Fruit fly (Drosophila melanogaster): Measurements from ENCODE around the gene ex.
A peak's percentile ranks its signal among the peaks of the same experiment; 100 is the strongest.

ex gene

DNA sequence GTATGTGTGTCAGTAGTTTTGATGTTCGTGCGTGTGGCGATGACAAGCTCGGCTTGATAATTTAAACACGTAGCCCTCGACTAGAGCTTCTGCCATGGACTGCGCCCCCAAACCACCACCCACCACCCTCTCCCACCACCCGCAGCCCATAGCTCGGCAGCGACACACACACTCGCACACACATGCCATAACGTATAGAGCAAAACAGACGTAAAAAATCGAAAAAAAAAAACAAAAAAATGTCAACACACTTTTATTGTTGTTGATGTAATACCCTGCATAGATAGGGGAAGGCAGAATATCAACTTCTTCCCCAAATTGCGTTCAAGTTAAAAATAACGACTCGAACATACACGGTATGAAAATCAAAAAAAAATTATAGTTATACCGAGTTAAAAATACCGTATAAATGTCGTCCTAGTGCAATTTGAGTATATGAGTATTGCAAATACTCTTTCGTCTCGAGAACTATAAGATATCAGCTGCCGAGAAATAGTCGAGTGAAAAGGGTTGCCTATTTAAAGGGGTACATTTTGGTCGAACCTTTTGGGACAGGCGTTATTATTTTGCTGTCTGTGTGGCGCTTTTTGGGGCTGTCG is 39.4 kb downstream of the ex start (continued):
- peak in 1 of 2 experiments; percentile 43 for TF ChIP-seq Eip74EF (GFP tag; optimal IDR thresholded peaks at IDR 0.05)
- TF ChIP-seq CG14014 (GFP tag; IDR thresholded peaks at IDR 0.05), result peak; percentile 63; the same call in 1 of the 2 replicates
- TF ChIP-seq Fer1 (GFP tag; optimal IDR thresholded peaks at IDR 0.05), result peak; percentile 87
- no peak for TF ChIP-seq Dref (GFP tag; IDR thresholded peaks at IDR 0.05)
- TF ChIP-seq phol (tag; optimal IDR thresholded peaks at IDR 0.05), result peak; percentile 79
- TF ChIP-seq Asciz (GFP tag; optimal IDR thresholded peaks at IDR 0.05), result peak; percentile 74
- TF ChIP-seq CG16815 (GFP tag; optimal IDR thresholded peaks at IDR 0.05), result peak; percentile 57
- TF ChIP-seq Jarid2 (GFP tag; optimal IDR thresholded peaks at IDR 0.05), result peak; percentile 37
- TF ChIP-seq NC2β (GFP tag; optimal IDR thresholded peaks at IDR 0.05), result peak; percentile 62
- peak; percentile 44; the same call in 1 of the 3 replicates for TF ChIP-seq Mrtf (GFP tag; IDR thresholded peaks at IDR 0.05)
- peak; percentile 66 for TF ChIP-seq NC2α (GFP tag; optimal IDR thresholded peaks at IDR 0.05)
- peak; percentile 77 for TF ChIP-seq unpg (GFP tag; optimal IDR thresholded peaks at IDR 0.05)
- peak; percentile 71 for TF ChIP-seq HLH3B (GFP tag; IDR thresholded peaks at IDR 0.05)
- peak; percentile 70; the same call in 1 of the 2 replicates for TF ChIP-seq ara (GFP tag; IDR thresholded peaks at IDR 0.05)
- peak; percentile 63 for TF ChIP-seq CG7556 (GFP tag; optimal IDR thresholded peaks at IDR 0.05)
- peak; percentile 80 for TF ChIP-seq gcm2 (GFP tag; optimal IDR thresholded peaks at IDR 0.05)
- peak; percentile 72 for TF ChIP-seq CG33213 (GFP tag; optimal IDR thresholded peaks at IDR 0.05)
- no peak for TF ChIP-seq CG2129 (GFP tag; IDR thresholded peaks at IDR 0.05; ENCODE audit: partially characterized antibody)
- peak; percentile 52; the same call in 1 of the 2 replicates for TF ChIP-seq CG5953 (GFP tag; IDR thresholded peaks at IDR 0.05)
- no peak for TF ChIP-seq CG7271 (tag; optimal IDR thresholded peaks at IDR 0.05)
- TF ChIP-seq CG12155 (GFP tag; optimal IDR thresholded peaks at IDR 0.05), result peak; percentile 73
- peak; percentile 71 for TF ChIP-seq CG4424 (GFP tag; optimal IDR thresholded peaks at IDR 0.05)
- TF ChIP-seq CG11093 (GFP tag; IDR thresholded peaks at IDR 0.05), result peak; percentile 66; the same call in 2 of the 3 replicates
- TF ChIP-seq Oli (tag; optimal IDR thresholded peaks at IDR 0.05), result peak; percentile 87
- peak; percentile 93 for TF ChIP-seq chinmo (GFP tag; IDR thresholded peaks at IDR 0.05; ENCODE audit: partially characterized antibody)
- peak; percentile 88 for TF ChIP-seq shn (GFP tag; optimal IDR thresholded peaks at IDR 0.05)
- peak; percentile 46 for TF ChIP-seq CG8281 (tag; optimal IDR thresholded peaks at IDR 0.05)
- TF ChIP-seq chif (GFP tag; optimal IDR thresholded peaks at IDR 0.05), result peak; percentile 70 to 83
- peak; percentile 67; the same call in 2 of the 3 replicates for TF ChIP-seq so (GFP tag; IDR thresholded peaks at IDR 0.05)
- TF ChIP-seq Stat92E (GFP tag; optimal IDR thresholded peaks at IDR 0.05), result no peak
- TF ChIP-seq CG4360 (GFP tag; IDR thresholded peaks at IDR 0.05), result no peak
- no peak for TF ChIP-seq ftz-f1 (GFP tag; optimal IDR thresholded peaks at IDR 0.05)
- TF ChIP-seq ERR (GFP tag; optimal IDR thresholded peaks at IDR 0.05), result peak; percentile 61
- TF ChIP-seq Hsf (GFP tag; optimal IDR thresholded peaks at IDR 0.05), result peak; percentile 83
- peak; percentile 82 for TF ChIP-seq sqz (GFP tag; optimal IDR thresholded peaks at IDR 0.05)
- no peak for TF ChIP-seq vnd (GFP tag; IDR thresholded peaks at IDR 0.05; ENCODE audit: partially characterized antibody)
- peak; percentile 63 for TF ChIP-seq CG31224 (GFP tag; IDR thresholded peaks at IDR 0.05)
- no peak for TF ChIP-seq tll (GFP tag; optimal IDR thresholded peaks at IDR 0.05)
- TF ChIP-seq Lpt (GFP tag; optimal IDR thresholded peaks at IDR 0.05), result no peak
- TF ChIP-seq CG2889 (GFP tag; IDR thresholded peaks at IDR 0.05), result peak; percentile 64; the same call in 2 of the 3 replicates
- TF ChIP-seq CG10366 (GFP tag; IDR thresholded peaks at IDR 0.05), result peak; percentile 64
- peak; percentile 98 for TF ChIP-seq Ets65A (GFP tag)
- no peak for TF ChIP-seq Hr78 (GFP tag; optimal IDR thresholded peaks at IDR 0.05)
- TF ChIP-seq br (optimal IDR thresholded peaks at IDR 0.05), result no peak
- TF ChIP-seq grn (GFP tag; optimal IDR thresholded peaks at IDR 0.05), result no peak
- TF ChIP-seq prd (optimal IDR thresholded peaks at IDR 0.05), result no peak
- TF ChIP-seq prd (GFP tag; IDR thresholded peaks at IDR 0.05), result peak; percentile 85
- peak; percentile 17 for TF ChIP-seq CG4617 (GFP tag; optimal IDR thresholded peaks at IDR 0.05; ENCODE audit: borderline replicate concordance)
- peak; percentile 78 for TF ChIP-seq Atf3 (GFP tag; optimal IDR thresholded peaks at IDR 0.05)
